Fruit fly (Drosophila melanogaster): ENCODE data around the gene alpha-Man-IIa.

The alpha-Man-IIa gene

dm6 chr3R:9411928-9412640 is at the start of gene alpha-Man-IIa, which contains the start of gene Task7 (continued):
- TF ChIP-seq trem (tag; optimal IDR thresholded peaks at IDR 0.05) (peak; percentile 97), Dfd (GFP tag; optimal IDR thresholded peaks at IDR 0.05) (no peak), croc (GFP tag; conservative IDR thresholded peaks at IDR 0.05) (no peak), emc (GFP tag; optimal IDR thresholded peaks at IDR 0.05) (no peak), CG12071 (GFP tag; optimal IDR thresholded peaks at IDR 0.05) (no peak), CG17186 (GFP tag; optimal IDR thresholded peaks at IDR 0.05) (no peak), CG6254 (GFP tag; optimal IDR thresholded peaks at IDR 0.05) (no peak), CG1647 (GFP tag; optimal IDR thresholded peaks at IDR 0.05) (no peak), Meics (GFP tag; optimal IDR thresholded peaks at IDR 0.05) (no peak), knrl (GFP tag; IDR thresholded peaks at IDR 0.05; ENCODE audit: partially characterized antibody) (no peak), crp (GFP tag; optimal IDR thresholded peaks at IDR 0.05) (no peak), Optix (GFP tag; IDR thresholded peaks at IDR 0.05) (no peak), CG2889 (GFP tag; IDR thresholded peaks at IDR 0.05) (no peak), CG2875 (GFP tag; optimal IDR thresholded peaks at IDR 0.05) (no peak), Sry-δ (GFP tag; optimal IDR thresholded peaks at IDR 0.05) (peak; percentile 2), Deaf1 (tag; optimal IDR thresholded peaks at IDR 0.05) (no peak), CG8281 (tag; optimal IDR thresholded peaks at IDR 0.05) (no peak), HLH4C (GFP tag; IDR thresholded peaks at IDR 0.05; ENCODE audit: partially characterized antibody) (peak; percentile 47; the same call in 2 of the 3 replicates), BEAF-32 (GFP tag; optimal IDR thresholded peaks at IDR 0.05) (peak; percentile 46), pfk (GFP tag; optimal IDR thresholded peaks at IDR 0.05) (no peak), tx (GFP tag; optimal IDR thresholded peaks at IDR 0.05) (no peak), stwl (tag; optimal IDR thresholded peaks at IDR 0.05) (peak; percentile 58), CG12299 (tag; optimal IDR thresholded peaks at IDR 0.05) (no peak), tup (GFP tag; optimal IDR thresholded peaks at IDR 0.05) (no peak), CG18262 (tag; optimal IDR thresholded peaks at IDR 0.05) (no peak), E2f2 (GFP tag; IDR thresholded peaks at IDR 0.05) (peak; percentile 30; the same call in 1 of the 2 replicates), CG33557 (GFP tag; optimal IDR thresholded peaks at IDR 0.05) (no peak), CG16813 (GFP tag; IDR thresholded peaks at IDR 0.05; ENCODE audit: partially characterized antibody) (0 out of 3 replicates have a peak, but pooled peaks have one; percentile 7), fu2 (GFP tag; optimal IDR thresholded peaks at IDR 0.05) (no peak), pzg (GFP tag; optimal IDR thresholded peaks at IDR 0.05) (peak; percentile 38), CG10654 (GFP tag; optimal IDR thresholded peaks at IDR 0.05) (no peak), CG17359 (tag; optimal IDR thresholded peaks at IDR 0.05) (no peak), lmd (GFP tag; IDR thresholded peaks at IDR 0.05) (no peak), Lim3 (GFP tag; IDR thresholded peaks at IDR 0.05) (no peak), CG14050 (GFP tag; IDR thresholded peaks at IDR 0.05) (no peak), Myb (GFP tag; optimal IDR thresholded peaks at IDR 0.05) (peak; percentile 70), bab2 (GFP tag; optimal IDR thresholded peaks at IDR 0.05) (no peak), CG12659 (GFP tag; optimal IDR thresholded peaks at IDR 0.05) (peak; percentile 12), cg (GFP tag; optimal IDR thresholded peaks at IDR 0.05) (no peak), maf-S (GFP tag; optimal IDR thresholded peaks at IDR 0.05) (no peak), CG13624 (GFP tag; optimal IDR thresholded peaks at IDR 0.05) (no peak), onecut (GFP tag; IDR thresholded peaks at IDR 0.05) (peak; percentile 94), Dp (GFP tag; optimal IDR thresholded peaks at IDR 0.05) (peak; percentile 27), CG43689 (GFP tag; IDR thresholded peaks at IDR 0.05) (no peak), lilli (GFP tag; optimal IDR thresholded peaks at IDR 0.05) (peak; percentile 6), Bgb (GFP tag; IDR thresholded peaks at IDR 0.05; ENCODE audit: partially characterized antibody) (0 out of 2 replicates have a peak, but pooled peaks have one; percentile 31), CG17912 (GFP tag; optimal IDR thresholded peaks at IDR 0.05) (no peak), dpn (GFP tag; optimal IDR thresholded peaks at IDR 0.05) (no peak), CG14667 (GFP tag; IDR thresholded peaks at IDR 0.05) (no peak)
